Worm (Caenorhabditis elegans) whole organism, midembryonic: ENCODE data around the gene F26F4.12.

ENCODE experiments used
- T22C8.4 ChIP-seq: fragments of 200-800 bp; sonication (Bioruptor generic); IDR thresholded peaks from 2 replicates; pipeline ENCODE4 v1.3.6; 2022; ENCODE audit warnings: missing genetic modification characterization, missing compliant biosample characterization
- cog-1 ChIP-seq: sonication (generic microtip); optimal IDR thresholded peaks from 2 replicates; lab custom pipeline; 2016; ENCODE audit warnings: missing genetic modification characterization, missing compliant biosample characterization
- flt-1 ChIP-seq: fragments of 200-800 bp; sonication (Bioruptor generic); IDR thresholded peaks from 2 replicates; pipeline ENCODE4 v1.3.6; 2022; ENCODE audit warnings: missing genetic modification characterization, missing compliant biosample characterization
- klf-2 ChIP-seq: fragments of 200-800 bp; sonication (Bioruptor generic); conservative IDR thresholded peaks from 2 replicates; pipeline ENCODE4 v1.3.6; 2022; ENCODE audit warnings: missing genetic modification reagents, missing genetic modification characterization, missing compliant biosample characterization
- med-1 ChIP-seq: sonication (generic microtip); optimal IDR thresholded peaks from 2 replicates; lab custom pipeline; 2017; ENCODE audit warnings: missing genetic modification characterization, mild to moderate bottlenecking, missing compliant biosample characterization, antibody characterized with exemption, missing genetic modification reagents; ENCODE audit not compliant: insufficient read depth
- ref-1 ChIP-seq: fragments of 200-800 bp; sonication (Bioruptor generic); conservative IDR thresholded peaks from 2 replicates; pipeline ENCODE4 v1.3.6; 2022; ENCODE audit warnings: missing genetic modification reagents, missing genetic modification characterization, missing compliant biosample characterization
- tab-1 ChIP-seq: fragments of 200-800 bp; sonication (Bioruptor generic); IDR thresholded peaks from 2 replicates; pipeline ENCODE4 v1.3.6; 2022; ENCODE audit warnings: missing genetic modification characterization, missing compliant biosample characterization
- ztf-23 ChIP-seq: fragments of 200-800 bp; sonication (Bioruptor generic); IDR thresholded peaks from 2 replicates; pipeline ENCODE4 v1.3.6; 2022; ENCODE audit warnings: missing genetic modification reagents, missing genetic modification characterization, missing compliant biosample characterization
- ztf-29 ChIP-seq: fragments of 200-800 bp; sonication (Bioruptor generic); IDR thresholded peaks from 2 replicates; pipeline ENCODE4 v1.3.6; 2022; ENCODE audit warnings: missing genetic modification reagents, missing genetic modification characterization, missing compliant biosample characterization

Gene F26F4.12

DNA sequence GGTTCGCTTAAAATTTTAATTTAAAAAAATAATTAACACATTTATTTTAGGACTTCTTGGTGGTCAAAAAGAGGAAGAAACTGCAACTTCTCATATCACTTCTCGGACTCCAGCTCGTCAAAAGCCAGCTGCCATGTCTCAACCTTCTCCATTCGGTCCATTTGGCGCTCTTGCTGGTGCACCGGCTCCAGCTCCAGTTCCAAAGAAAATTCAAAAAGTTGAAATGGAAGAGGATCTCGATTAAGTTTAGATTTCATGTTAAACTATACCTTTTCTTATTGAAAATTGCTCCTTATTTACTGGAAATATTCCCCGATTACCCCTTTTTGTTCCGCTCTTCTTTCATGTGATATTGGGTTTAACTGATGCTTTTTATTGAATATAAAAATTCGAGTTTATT lies 3.9 kb upstream of the F26F4.12 start:
- TF ChIP-seq ztf-23 (GFP tag; lab: Robert Waterston, UW) (no peak), T22C8.4 (no peak), ref-1 (no peak), med-1 (GFP tag; lab: Kevin White, UChicago) (no peak), flt-1 (GFP tag; lab: Robert Waterston, UW) (no peak), ztf-29 (GFP tag; lab: Robert Waterston, UW) (no peak)

- no peak for TF ChIP-seq klf-2 (GFP tag; lab: Robert Waterston, UW)
- peak; percentile 36 for TF ChIP-seq cog-1
Measured at ce11 chrIII:4912317-4912716, 2.5 kb upstream of the F26F4.12 start, which contains the start of the genes F26F4.9 and cee-1. Gene F26F4.9 (minus strand): TSS chrIII:4912521. Gene cee-1 (plus strand): TSS chrIII:4912699.

DNA sequence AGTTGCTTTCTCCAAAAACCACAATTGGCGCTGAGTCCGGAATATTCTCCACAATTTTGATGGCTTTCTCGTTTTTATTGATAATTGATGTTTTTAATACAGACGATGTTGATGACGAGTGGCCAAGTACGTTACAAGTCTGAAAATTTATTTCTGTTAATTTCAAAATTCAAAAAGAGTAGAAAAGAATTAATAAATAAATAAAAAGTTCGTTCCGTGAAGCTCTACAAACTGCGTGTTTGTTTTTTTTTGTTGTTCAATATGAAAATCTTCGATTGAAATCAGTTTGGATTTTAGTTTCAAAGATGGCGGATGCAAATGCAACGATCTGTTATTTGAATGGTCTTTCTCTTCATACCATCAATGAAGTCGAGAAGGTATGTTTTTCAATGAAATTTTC lies 1.1 kb upstream of the F26F4.12 start, which contains the start of gene F26F4.2:
Gene F26F4.2, plus strand, starts transcription at position 301 of the 400 bp plus-strand sequence.
- no peak for TF ChIP-seq flt-1 (GFP tag; lab: Robert Waterston, UW)
- TF ChIP-seq tab-1 (GFP tag; lab: Robert Waterston, UW): no peak
- TF ChIP-seq ztf-23 (GFP tag; lab: Robert Waterston, UW): no peak
- no peak for TF ChIP-seq ref-1
- TF ChIP-seq klf-2 (GFP tag; lab: Robert Waterston, UW): no peak

- TF ChIP-seq tab-1 (GFP tag; lab: Robert Waterston, UW) (no peak), klf-2 (GFP tag; lab: Robert Waterston, UW) (no peak), med-1 (GFP tag; lab: Kevin White, UChicago) (no peak)
Measured at ce11 chrIII:4906896-4907295, 2.9 kb downstream of the F26F4.12 start, which contains the start of gene rom-1. Gene rom-1 (plus strand): TSS chrIII:4907196.

DNA sequence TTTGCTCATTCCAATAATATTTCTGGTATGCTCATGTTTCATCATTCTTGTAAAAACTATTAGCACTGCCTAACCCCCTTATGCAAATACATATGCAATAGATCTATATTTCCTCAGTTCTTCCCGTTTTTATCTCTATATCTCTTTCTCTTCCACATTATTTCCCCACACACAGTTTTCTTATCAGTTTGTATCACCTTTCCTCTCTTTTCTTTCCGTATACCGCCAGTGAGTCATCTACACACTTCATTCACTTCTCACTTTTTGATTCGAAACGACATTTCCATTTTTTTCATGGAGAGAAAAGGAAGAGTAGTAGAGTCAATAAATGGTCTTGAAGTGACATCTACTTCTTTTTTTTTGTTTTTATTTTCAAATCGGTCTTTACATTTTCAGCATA lies 3.5 kb downstream of the F26F4.12 start:
- no peak for TF ChIP-seq cog-1
- TF ChIP-seq med-1 (GFP tag; lab: Kevin White, UChicago): no peak
- TF ChIP-seq ref-1: no peak
- no peak for TF ChIP-seq T22C8.4
- no peak for TF ChIP-seq ztf-23 (GFP tag; lab: Robert Waterston, UW)
- TF ChIP-seq tab-1 (GFP tag; lab: Robert Waterston, UW): no peak
- no peak for TF ChIP-seq flt-1 (GFP tag; lab: Robert Waterston, UW)
- TF ChIP-seq klf-2 (GFP tag; lab: Robert Waterston, UW): no peak
- no peak for TF ChIP-seq ztf-29 (GFP tag; lab: Robert Waterston, UW)

DNA sequence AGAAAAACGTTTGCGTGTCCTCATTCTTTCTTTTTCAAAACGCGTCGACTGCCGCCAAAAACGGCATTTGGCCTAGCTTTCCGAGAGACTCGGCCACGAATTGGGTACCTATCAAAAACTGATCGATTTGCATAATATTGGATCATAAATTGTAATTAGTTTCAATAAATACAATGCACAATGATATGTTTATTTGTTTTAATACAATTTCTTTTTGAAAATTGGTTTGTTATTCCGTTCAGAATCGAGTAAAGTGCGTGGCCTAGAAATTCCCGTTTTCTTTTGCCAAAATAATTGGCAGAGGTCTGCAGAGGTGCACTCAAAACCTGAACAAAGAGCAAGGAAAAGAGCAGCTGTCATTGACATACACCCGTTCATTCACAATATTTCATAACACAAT lies 4.4 kb downstream of the F26F4.12 start, which contains the start of gene F26F4.8:
Gene F26F4.8, minus strand, starts transcription at position 69 of the 400 bp plus-strand sequence.
- TF ChIP-seq ztf-29 (GFP tag; lab: Robert Waterston, UW): no peak
- TF ChIP-seq T22C8.4: no peak
- no peak for TF ChIP-seq flt-1 (GFP tag; lab: Robert Waterston, UW)
- no peak for TF ChIP-seq klf-2 (GFP tag; lab: Robert Waterston, UW)
- no peak for TF ChIP-seq cog-1
- TF ChIP-seq ref-1: no peak
- TF ChIP-seq med-1 (GFP tag; lab: Kevin White, UChicago): no peak
- TF ChIP-seq tab-1 (GFP tag; lab: Robert Waterston, UW): no peak
- no peak for TF ChIP-seq ztf-23 (GFP tag; lab: Robert Waterston, UW)

ce11 chrIII:4903784-4904183 lies 6.1 kb downstream of the F26F4.12 start, which contains the start of gene kbp-2:
Gene kbp-2 (minus strand): TSS chrIII:4903884.
- TF ChIP-seq T22C8.4 (no peak), ref-1 (no peak), flt-1 (GFP tag; lab: Robert Waterston, UW) (no peak), ztf-29 (GFP tag; lab: Robert Waterston, UW) (no peak), tab-1 (GFP tag; lab: Robert Waterston, UW) (no peak), klf-2 (GFP tag; lab: Robert Waterston, UW) (no peak), med-1 (GFP tag; lab: Kevin White, UChicago) (no peak), cog-1 (no peak), ztf-23 (GFP tag; lab: Robert Waterston, UW) (no peak)

- TF ChIP-seq tab-1 (GFP tag; lab: Robert Waterston, UW) (no peak), flt-1 (GFP tag; lab: Robert Waterston, UW) (no peak), ref-1 (no peak), cog-1 (no peak), ztf-23 (GFP tag; lab: Robert Waterston, UW) (no peak), ztf-29 (GFP tag; lab: Robert Waterston, UW) (no peak), T22C8.4 (no peak), med-1 (GFP tag; lab: Kevin White, UChicago) (no peak), klf-2 (GFP tag; lab: Robert Waterston, UW) (no peak)
Measured at ce11 chrIII:4900260-4900659, 9.6 kb downstream of the F26F4.12 start, which contains the start of gene tag-340. Gene tag-340 (plus strand): TSS chrIII:4900508.

- TF ChIP-seq ztf-29 (GFP tag; lab: Robert Waterston, UW): no peak
- peak; percentile 95 for TF ChIP-seq cog-1
- no peak for TF ChIP-seq tab-1 (GFP tag; lab: Robert Waterston, UW)
- peak; percentile 36; the same call in 1 of the 2 replicates for TF ChIP-seq T22C8.4
- TF ChIP-seq flt-1 (GFP tag; lab: Robert Waterston, UW): peak; percentile 84
- no peak for TF ChIP-seq klf-2 (GFP tag; lab: Robert Waterston, UW)
- TF ChIP-seq ztf-23 (GFP tag; lab: Robert Waterston, UW): peak; percentile 94
- no peak for TF ChIP-seq med-1 (GFP tag; lab: Kevin White, UChicago)
- no peak for TF ChIP-seq ref-1
Measured at ce11 chrIII:4899728-4900127, 10.1 kb downstream of the F26F4.12 start.

- TF ChIP-seq tab-1 (GFP tag; lab: Robert Waterston, UW) (no peak), cog-1 (no peak), ztf-29 (GFP tag; lab: Robert Waterston, UW) (no peak), med-1 (GFP tag; lab: Kevin White, UChicago) (no peak), ref-1 (no peak), T22C8.4 (no peak), ztf-23 (GFP tag; lab: Robert Waterston, UW) (no peak), klf-2 (GFP tag; lab: Robert Waterston, UW) (no peak), flt-1 (GFP tag; lab: Robert Waterston, UW) (no peak)
Measured at ce11 chrIII:4899035-4899578, 10.7 kb downstream of the F26F4.12 start, which contains the start of gene nhl-2. Gene nhl-2 (minus strand): TSS chrIII:4899085.
